Worm (Caenorhabditis elegans): ENCODE results near the gene chc-1.

ce11 chrIII:10244013-10244412, 40.4 kb downstream of the chc-1 start:
- no peak for TF ChIP-seq pha-4 (tag; optimal IDR thresholded peaks at IDR 0.05)
- no peak for TF ChIP-seq elt-1 (tag; optimal IDR thresholded peaks at IDR 0.05)
- no peak for TF ChIP-seq R02D3.7 (tag; optimal IDR thresholded peaks at IDR 0.05)
- TF ChIP-seq jun-1 (tag; optimal IDR thresholded peaks at IDR 0.05) = no peak
- no peak for TF ChIP-seq unc-39 (tag; optimal IDR thresholded peaks at IDR 0.05)
- TF ChIP-seq nhr-77 (tag; optimal IDR thresholded peaks at IDR 0.05) = no peak
- no peak for TF ChIP-seq ceh-82 (tag; optimal IDR thresholded peaks at IDR 0.05)
- no peak for TF ChIP-seq elt-3 (tag; optimal IDR thresholded peaks at IDR 0.05)
- no peak for TF ChIP-seq ztf-11 (tag; optimal IDR thresholded peaks at IDR 0.05)
- no peak for TF ChIP-seq tbx-2 (tag; optimal IDR thresholded peaks at IDR 0.05)
- TF ChIP-seq nhr-11 (tag; optimal IDR thresholded peaks at IDR 0.05) = no peak
- no peak for TF ChIP-seq eor-1 (tag; optimal IDR thresholded peaks at IDR 0.05)

Measured in whole organism, L3 larva.